Worm (Caenorhabditis elegans) whole organism, L4 larva: ENCODE data around the gene pch-2.

Source experiments
- ZK546.5 ChIP-seq, 2 experiments: sonication (generic microtip); optimal IDR thresholded peaks; 2 replicates each; lab custom pipeline; 2017; ENCODE audit warnings: missing biosample characterization in 2 of 2, missing genetic modification characterization in 2 of 2
- aly-2 ChIP-seq: sonication (generic microtip); optimal IDR thresholded peaks from 2 replicates; lab custom pipeline; 2018; ENCODE audit warnings: missing biosample characterization, missing genetic modification characterization
- ces-1 ChIP-seq: fragments of 150-350 bp; sonication (generic microtip); optimal IDR thresholded peaks from 4 replicates; lab custom pipeline; 2014; ENCODE audit warnings: missing biosample characterization, missing genetic modification reagents, missing genetic modification characterization
- dpl-1 ChIP-seq: fragments of 150-350 bp; optimal IDR thresholded peaks from 2 replicates; lab custom pipeline; 2014; ENCODE audit warnings: missing biosample characterization, missing genetic modification reagents, missing genetic modification characterization
- dve-1 ChIP-seq: sonication (generic microtip); optimal IDR thresholded peaks from 2 replicates; lab custom pipeline; 2017; ENCODE audit warnings: antibody characterized with exemption, mild to moderate bottlenecking, missing genetic modification characterization, missing compliant biosample characterization; ENCODE audit not compliant: insufficient read depth
- lim-7 ChIP-seq: fragments of 200-800 bp; sonication (Bioruptor generic); IDR thresholded peaks from 2 replicates; pipeline ENCODE4 v1.3.6; 2022; ENCODE audit warnings: missing genetic modification characterization, missing compliant biosample characterization
- nhr-10 ChIP-seq: fragments of 150-350 bp; optimal IDR thresholded peaks from 2 replicates; lab custom pipeline; 2014; ENCODE audit warnings: missing biosample characterization, missing genetic modification characterization
- nhr-77 ChIP-seq: fragments of 150-350 bp; optimal IDR thresholded peaks from 2 replicates; lab custom pipeline; 2014; ENCODE audit warnings: missing biosample characterization, missing genetic modification characterization
- pha-4 ChIP-seq, 2 experiments: fragments of 150-350 bp in 1 of 2; fragments of 200-800 bp in 1 of 2; sonication (Bioruptor generic) in 1 of 2; IDR thresholded peaks in 1 of 2; optimal IDR thresholded peaks in 1 of 2; 2 replicates each; pipeline versions ENCODE4 v1.3.6 to Lab custom; 2014 to 2022; ENCODE audit warnings: missing genetic modification characterization in 2 of 2, missing genetic modification reagents in 2 of 2, missing biosample characterization in 1 of 2, missing compliant biosample characterization in 1 of 2

DNA sequence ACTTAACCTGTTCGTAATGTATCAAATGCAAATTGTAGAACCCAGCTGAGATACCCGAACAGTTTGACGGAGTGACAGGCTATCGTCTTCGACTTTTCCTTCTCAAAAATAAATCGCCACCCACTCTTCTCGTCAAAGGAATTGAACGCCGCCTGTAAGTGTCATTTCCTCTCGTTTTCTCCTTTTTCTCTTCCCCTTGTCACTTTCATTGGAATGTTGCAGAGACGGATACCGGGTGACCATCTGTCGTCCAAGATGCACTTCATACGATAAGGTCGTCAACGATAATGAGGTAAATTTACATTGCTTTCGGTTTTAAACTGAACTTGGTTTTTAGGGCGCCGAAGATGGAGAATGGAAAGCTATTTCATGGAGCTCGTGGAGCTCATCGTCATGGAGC, 41.7 kb downstream of the pch-2 start:
- TF ChIP-seq lim-7 (no peak), ZK546.5 (tag; optimal IDR thresholded peaks at IDR 0.05; lab: Kevin White, UChicago) (no peak), nhr-77 (no peak), aly-2 (tag; lab: Kevin White, UChicago) (no peak), nhr-10 (tag; lab: Kevin White, UChicago) (no peak), ces-1 (GFP tag; lab: Kevin White, UChicago) (no peak), dpl-1 (no peak), pha-4 (GFP tag; IDR thresholded peaks at IDR 0.05; lab: Robert Waterston, UW) (no peak), pha-4 (tag; optimal IDR thresholded peaks at IDR 0.05; lab: Kevin White, UChicago) (no peak), dve-1 (tag; lab: Kevin White, UChicago) (no peak)
